Fruit fly (Drosophila melanogaster): ENCODE measurements around the gene Sec23.

dm6 chr3R:5694461-5694860 is 45.6 kb downstream of the Sec23 start:
- no peak for TF ChIP-seq insv (optimal IDR thresholded peaks at IDR 0.05)
- TF ChIP-seq psq (optimal IDR thresholded peaks at IDR 0.05): no peak
- TF ChIP-seq h (optimal IDR thresholded peaks at IDR 0.05): no peak
